Worm (Caenorhabditis elegans): Measurements from ENCODE around the gene cth-2.

DNA sequence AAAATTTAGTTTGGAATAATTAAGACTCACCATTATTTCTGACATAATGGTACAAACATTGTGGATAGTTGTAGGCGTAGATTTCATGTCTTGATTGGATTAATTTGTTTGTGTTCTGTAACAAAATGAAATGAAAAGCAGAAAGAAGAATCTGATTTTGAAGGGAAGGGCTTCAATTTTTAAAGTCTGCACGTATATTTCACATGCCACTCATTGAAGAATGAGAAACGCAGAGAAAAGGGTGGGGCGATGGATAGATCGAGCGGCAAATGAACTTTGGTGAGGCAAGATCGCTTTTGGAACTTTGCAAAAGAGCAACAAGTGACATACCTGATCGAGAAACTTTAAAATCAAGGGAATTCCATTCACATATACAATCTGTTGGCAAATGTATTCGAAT lies 44.5 kb upstream of the cth-2 start:
- TF ChIP-seq nhr-11 (tag; optimal IDR thresholded peaks at IDR 0.05) (no peak), F49E8.2 (tag; optimal IDR thresholded peaks at IDR 0.05; ENCODE audit: borderline replicate concordance) (no peak)

Measured in whole organism, L4 larva.